Fruit fly (Drosophila melanogaster): ENCODE data around the gene otu.

The otu gene

dm6 chrX:8533589-8534320 is 44.4 kb upstream of the otu start (continued):
- TF ChIP-seq CG3065 (GFP tag; optimal IDR thresholded peaks at IDR 0.05) (no peak), CG6689 (GFP tag; IDR thresholded peaks at IDR 0.05) (0 out of 2 replicates have a peak, but pooled peaks have one; percentile 30), YL-1 (GFP tag; optimal IDR thresholded peaks at IDR 0.05) (no peak), grn (GFP tag; optimal IDR thresholded peaks at IDR 0.05) (no peak), Hand (GFP tag; optimal IDR thresholded peaks at IDR 0.05) (peak; percentile 10), sob (GFP tag; IDR thresholded peaks at IDR 0.05) (peak; percentile 20; the same call in 1 of the 2 replicates), Optix (GFP tag; IDR thresholded peaks at IDR 0.05) (no peak), CG4282 (GFP tag; optimal IDR thresholded peaks at IDR 0.05) (no peak), CG8290 (GFP tag; optimal IDR thresholded peaks at IDR 0.05) (no peak), CG8290 (tag; optimal IDR thresholded peaks at IDR 0.05) (peak in 1 of 2 experiments; percentile 12), CG6254 (GFP tag; optimal IDR thresholded peaks at IDR 0.05) (no peak), Atf6 (GFP tag; IDR thresholded peaks at IDR 0.05) (peak; percentile 61; the same call in 1 of the 2 replicates), D (optimal IDR thresholded peaks at IDR 0.05) (no peak), D (GFP tag; optimal IDR thresholded peaks at IDR 0.05) (no peak), lmd (GFP tag; IDR thresholded peaks at IDR 0.05) (peak; percentile 40; the same call in 1 of the 2 replicates), CG10147 (GFP tag; optimal IDR thresholded peaks at IDR 0.05) (peak; percentile 16), CG16813 (GFP tag; IDR thresholded peaks at IDR 0.05; ENCODE audit: partially characterized antibody) (no peak), bsh (GFP tag; optimal IDR thresholded peaks at IDR 0.05) (peak in 1 of 2 experiments; percentile 13), dmrt99B (tag; optimal IDR thresholded peaks at IDR 0.05) (peak; percentile 18), kni (GFP tag; optimal IDR thresholded peaks at IDR 0.05) (peak; percentile 89), Rfx (GFP tag; IDR thresholded peaks at IDR 0.05) (peak; percentile 67), CG4617 (GFP tag; optimal IDR thresholded peaks at IDR 0.05; ENCODE audit: borderline replicate concordance) (no peak), ind (GFP tag; optimal IDR thresholded peaks at IDR 0.05) (peak; percentile 23), kah (GFP tag; optimal IDR thresholded peaks at IDR 0.05) (peak; percentile 59), CG14667 (GFP tag; IDR thresholded peaks at IDR 0.05) (peak; percentile 45; the same call in 1 of the 2 replicates), ap (GFP tag; IDR thresholded peaks at IDR 0.05) (no peak), CG15269 (tag; optimal IDR thresholded peaks at IDR 0.05) (peak; percentile 38), CG13424 (tag; optimal IDR thresholded peaks at IDR 0.05) (peak; percentile 15), ttk (GFP tag; IDR thresholded peaks at IDR 0.05) (0 out of 2 replicates have a peak, but pooled peaks have one; percentile 15), CG2129 (GFP tag; IDR thresholded peaks at IDR 0.05; ENCODE audit: partially characterized antibody) (no peak), Oli (tag; optimal IDR thresholded peaks at IDR 0.05) (peak; percentile 51), zfh1 (GFP tag; IDR thresholded peaks at IDR 0.05) (0 out of 3 replicates have a peak, but pooled peaks have one; percentile 45), Spps (tag; optimal IDR thresholded peaks at IDR 0.05) (no peak), CG12391 (tag; optimal IDR thresholded peaks at IDR 0.05) (peak; percentile 20), Ada2b (GFP tag; IDR thresholded peaks at IDR 0.05) (peak; percentile 44; the same call in 1 of the 2 replicates), Ssrp (tag; optimal IDR thresholded peaks at IDR 0.05) (peak; percentile 0), so (GFP tag; IDR thresholded peaks at IDR 0.05) (no peak), CG3281 (GFP tag; optimal IDR thresholded peaks at IDR 0.05) (peak; percentile 54), fru (optimal IDR thresholded peaks at IDR 0.05) (no peak), sr (GFP tag; IDR thresholded peaks at IDR 0.05) (0 out of 3 replicates have a peak, but pooled peaks have one; percentile 1), esg (GFP tag; conservative IDR thresholded peaks at IDR 0.05) (0 out of 2 replicates have a peak, but pooled peaks have one; percentile 10), CG6175 (GFP tag; IDR thresholded peaks at IDR 0.05) (no peak), sim (GFP tag; IDR thresholded peaks at IDR 0.05) (no peak), slp2 (GFP tag; optimal IDR thresholded peaks at IDR 0.05) (no peak), CG10366 (GFP tag; IDR thresholded peaks at IDR 0.05) (no peak), Ptx1 (GFP tag; IDR thresholded peaks at IDR 0.05) (peak; percentile 50; the same call in 1 of the 2 replicates), CG10267 (tag; optimal IDR thresholded peaks at IDR 0.05) (peak; percentile 52), CG11093 (GFP tag; IDR thresholded peaks at IDR 0.05) (0 out of 3 replicates have a peak, but pooled peaks have one; percentile 13), chn (GFP tag; optimal IDR thresholded peaks at IDR 0.05) (no peak), CG15479 (GFP tag; optimal IDR thresholded peaks at IDR 0.05) (peak; percentile 4)
